Worm (Caenorhabditis elegans) whole organism, late embryonic: Measurements from ENCODE around the gene npr-8.

Experiments used
- K02D7.2 ChIP-seq: sonication (generic microtip); optimal IDR thresholded peaks from 2 replicates; lab custom pipeline; 2017; ENCODE audit warnings: mild to moderate bottlenecking, missing genetic modification characterization, missing compliant biosample characterization
- madf-2 ChIP-seq: sonication (generic microtip); optimal IDR thresholded peaks from 2 replicates; lab custom pipeline; 2017; ENCODE audit warnings: missing genetic modification characterization, missing compliant biosample characterization
- sox-4 ChIP-seq: sonication (generic microtip); optimal IDR thresholded peaks from 2 replicates; lab custom pipeline; 2017; ENCODE audit warnings: mild to moderate bottlenecking, missing genetic modification characterization, inconsistent platforms, missing compliant biosample characterization
- tbx-7 ChIP-seq: sonication (generic microtip); optimal IDR thresholded peaks from 2 replicates; lab custom pipeline; 2016; ENCODE audit warnings: missing genotype, missing genetic modification characterization, missing compliant biosample characterization

DNA sequence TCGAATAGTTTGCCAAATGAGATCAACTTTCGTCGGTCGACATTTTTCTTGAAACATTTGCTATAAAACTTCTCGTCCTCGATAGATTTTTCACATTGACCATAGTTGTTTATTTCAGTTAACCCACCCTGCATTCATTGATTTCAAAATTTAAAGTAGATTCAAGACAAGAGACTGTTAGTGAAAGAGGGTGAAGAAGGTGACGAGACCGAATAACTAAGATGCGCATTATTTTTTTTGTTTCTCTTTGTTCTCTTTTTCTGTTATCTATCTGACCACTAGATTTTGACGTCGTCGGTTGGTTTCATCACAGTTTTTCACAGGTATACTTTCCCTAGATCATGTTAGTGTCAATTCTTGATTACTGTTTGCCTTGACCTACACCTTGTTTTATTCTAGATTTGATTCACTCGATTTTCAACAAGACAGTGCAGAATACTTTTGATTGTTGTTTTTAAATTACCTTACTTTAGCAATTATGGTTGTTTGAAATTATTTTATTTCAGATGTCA lies 46.4 kb upstream of the npr-8 start, which contains the start of gene ttr-30:
- no peak for TF ChIP-seq tbx-7 (tag; lab: Kevin White, UChicago)
- TF ChIP-seq K02D7.2 (tag; lab: Kevin White, UChicago): no peak
- no peak for TF ChIP-seq sox-4
- no peak for TF ChIP-seq madf-2 (tag; lab: Kevin White, UChicago)
